Worm (Caenorhabditis elegans): ENCODE measurements around the gene R02C2.7.

DNA sequence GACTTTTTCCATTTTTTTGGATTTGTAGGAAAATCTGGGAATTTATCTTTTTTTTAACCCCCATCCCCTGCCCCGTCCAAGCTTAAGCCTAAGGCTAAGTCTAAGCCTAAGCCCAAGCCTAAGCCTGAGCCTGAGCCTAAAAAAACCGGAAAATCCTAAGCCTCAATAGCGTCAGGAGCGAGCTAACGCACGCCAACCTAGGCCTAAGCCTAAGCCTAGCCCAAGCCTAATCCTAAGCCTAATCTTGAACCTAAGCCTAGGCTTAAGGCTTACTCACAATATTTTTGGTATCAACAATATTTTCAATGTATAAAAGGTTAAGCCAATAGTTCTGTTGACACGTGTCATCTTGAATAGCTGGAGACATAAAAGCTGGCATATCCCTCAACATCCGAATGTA, 6.2 kb upstream of the R02C2.7 start:
- no peak for TF ChIP-seq ceh-82 (tag; optimal IDR thresholded peaks at IDR 0.05)
- TF ChIP-seq daf-12 (tag; optimal IDR thresholded peaks at IDR 0.05) = no peak
- TF ChIP-seq nhr-28 (tag; optimal IDR thresholded peaks at IDR 0.05) = no peak
- TF ChIP-seq aly-2 (tag; optimal IDR thresholded peaks at IDR 0.05) = no peak
- TF ChIP-seq nhr-11 (tag; optimal IDR thresholded peaks at IDR 0.05) = no peak
- no peak for TF ChIP-seq snpc-4 (tag; optimal IDR thresholded peaks at IDR 0.05)
- no peak for TF ChIP-seq ZK546.5 (tag; optimal IDR thresholded peaks at IDR 0.05)
- TF ChIP-seq lin-13 (GFP tag; optimal IDR thresholded peaks at IDR 0.05) = no peak
